Worm (Caenorhabditis elegans) whole organism, L4/young adult: Measurements from ENCODE around the gene T14G11.1.

Experiments
- W03F9.2 ChIP-seq: fragments of 150-350 bp; optimal IDR thresholded peaks from 2 replicates; lab custom pipeline; 2014; ENCODE audit warnings: missing biosample characterization, missing genetic modification characterization
- dao-5 ChIP-seq: sonication (generic microtip); optimal IDR thresholded peaks from 2 replicates; lab custom pipeline; 2016; ENCODE audit warnings: missing genotype, missing genetic modification characterization, moderate library complexity, missing compliant biosample characterization
- him-1 ChIP-seq: sonication (generic microtip); optimal IDR thresholded peaks from 2 replicates; lab custom pipeline; 2016; ENCODE audit warnings: missing genotype, missing genetic modification reagents, missing genetic modification characterization, missing compliant biosample characterization

DNA sequence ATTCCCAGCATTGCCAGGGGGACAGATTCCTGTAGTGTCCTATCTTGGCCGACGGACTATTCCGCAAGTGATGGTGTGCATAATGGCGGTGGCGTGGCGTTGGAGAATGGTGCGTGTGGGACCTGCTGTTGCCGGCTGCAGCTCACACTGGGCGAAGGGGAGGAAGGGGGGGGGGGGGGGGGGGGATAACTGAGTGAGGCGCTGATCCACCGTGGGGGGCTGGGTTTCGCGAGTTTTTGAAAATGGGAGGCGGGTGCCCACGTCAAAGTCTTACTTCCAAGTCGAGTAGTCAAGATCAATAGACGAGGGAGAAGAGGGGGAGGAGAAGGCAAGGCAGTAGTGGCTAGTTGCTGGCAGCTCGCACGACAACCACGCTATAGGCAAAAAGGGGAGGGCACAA, 42.6 kb downstream of the T14G11.1 start:
- no peak for TF ChIP-seq him-1 (tag; lab: Kevin White, UChicago)
- no peak for TF ChIP-seq W03F9.2
- no peak for TF ChIP-seq dao-5 (tag; lab: Kevin White, UChicago)
